Fruit fly (Drosophila melanogaster) whole organism, prepupa: ENCODE results near the gene Sce.
A peak's percentile ranks its signal among the peaks of the same experiment; 100 is the strongest.

Experiments
- CG16779 ChIP-seq: fragments of 200-800 bp; sonication (Bioruptor generic); optimal IDR thresholded peaks from 3 replicates; lab custom pipeline; 2017; ENCODE audit warnings: missing biosample characterization, mild to moderate bottlenecking, missing genetic modification characterization
- eg ChIP-seq: fragments of 200-800 bp; sonication (Bioruptor generic); IDR thresholded peaks from 3 replicates; pipeline ENCODE4 v1.3.6; 2022; ENCODE audit warnings: missing biosample characterization, missing genetic modification characterization

DNA sequence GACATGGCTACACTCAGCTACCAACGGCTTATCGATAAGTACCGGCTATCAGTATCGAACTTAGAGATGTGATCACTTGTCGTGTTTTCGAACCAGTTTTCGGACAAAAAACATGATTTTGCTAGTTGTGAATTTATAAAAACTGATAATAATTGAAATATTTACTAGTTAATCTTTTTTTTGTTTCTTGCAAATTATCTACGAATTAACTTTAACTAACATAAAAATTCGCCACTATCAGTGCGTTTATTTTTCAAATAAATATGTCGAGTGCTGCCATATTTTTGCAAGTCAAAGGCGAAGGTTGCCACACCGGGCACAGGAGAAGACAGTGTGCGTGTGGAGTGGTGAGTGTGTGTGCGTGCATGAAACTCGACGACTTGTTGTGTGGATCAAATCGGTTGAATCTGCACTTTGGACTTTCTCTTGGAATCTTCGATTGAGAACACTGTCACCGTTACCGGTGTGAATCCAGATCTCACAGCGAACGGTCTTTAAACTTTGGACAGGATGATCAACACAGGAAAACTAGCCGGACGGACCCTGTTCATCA lies 4.6 kb downstream of the Sce start, which contains the start of gene Hsdl2:
- TF ChIP-seq CG16779 (tag; lab: Kevin White, UChicago) (peak; percentile 92), eg (peak; percentile 78)
